Worm (Caenorhabditis elegans) whole organism, L4/young adult: ENCODE measurements around the gene F21D5.4.

Experiments
- W03F9.2 ChIP-seq: fragments of 150-350 bp; optimal IDR thresholded peaks from 2 replicates; lab custom pipeline; 2014; ENCODE audit warnings: missing biosample characterization, missing genetic modification characterization
- him-1 ChIP-seq: sonication (generic microtip); optimal IDR thresholded peaks from 2 replicates; lab custom pipeline; 2016; ENCODE audit warnings: missing genotype, missing genetic modification reagents, missing genetic modification characterization, missing compliant biosample characterization

- TF ChIP-seq W03F9.2 (no peak), him-1 (tag; lab: Kevin White, UChicago) (no peak)
These were observed 48.8 kb downstream of the F21D5.4 start, which contains the start of gene C33D9.8 for ce11 chrIV:8786654-8787053.
